Worm (Caenorhabditis elegans): ENCODE results near the gene str-136.

The str-136 gene

ce11 chrV:8268902-8269301, 9.8 kb downstream of the str-136 start, which contains the start of the genes asp-6 and asp-12 (continued):
- TF ChIP-seq rbr-2 (tag; optimal IDR thresholded peaks at IDR 0.05) (no peak), vab-7 (GFP tag; IDR thresholded peaks at IDR 0.05) (no peak), lin-29 (GFP tag; IDR thresholded peaks at IDR 0.05) (no peak), set-16 (GFP tag; IDR thresholded peaks at IDR 0.05) (no peak), fos-1 (tag; optimal IDR thresholded peaks at IDR 0.05) (no peak), Y5F2A.4 (GFP tag; optimal IDR thresholded peaks at IDR 0.05) (no peak), pqm-1 (tag; optimal IDR thresholded peaks at IDR 0.05) (peak; percentile 59), spr-3 (GFP tag; optimal IDR thresholded peaks at IDR 0.05) (no peak), mxl-3 (GFP tag; optimal IDR thresholded peaks at IDR 0.05) (no peak), hlh-30 (tag; optimal IDR thresholded peaks at IDR 0.05; ENCODE audit: insufficient read depth) (no peak), T20F7.1 (GFP tag; optimal IDR thresholded peaks at IDR 0.05) (no peak), lin-39 (tag; optimal IDR thresholded peaks at IDR 0.05) (no peak), nhr-28 (tag; optimal IDR thresholded peaks at IDR 0.05) (peak; percentile 80), daf-16 (GFP tag; optimal IDR thresholded peaks at IDR 0.05) (no peak), daf-16 (tag; optimal IDR thresholded peaks at IDR 0.05) (peak; percentile 64), aha-1 (tag) (no peak), attf-4 (tag; optimal IDR thresholded peaks at IDR 0.05) (no peak), jun-1 (tag; optimal IDR thresholded peaks at IDR 0.05) (no peak), dve-1 (tag; optimal IDR thresholded peaks at IDR 0.05; ENCODE audit: insufficient read depth) (peak; percentile 59), dmd-6 (GFP tag; IDR thresholded peaks at IDR 0.05) (peak; percentile 84), unc-62 (GFP tag; optimal IDR thresholded peaks at IDR 0.05 in 1 of 2) (peak in 1 of 2 experiments; percentile 12), unc-62 (tag; optimal IDR thresholded peaks at IDR 0.05) (no peak), ctbp-1 (GFP tag; IDR thresholded peaks at IDR 0.05) (no peak), Y48G9A.11 (GFP tag; IDR thresholded peaks at IDR 0.05) (no peak), zip-11 (GFP tag; IDR thresholded peaks at IDR 0.05) (no peak), zfp-3 (GFP tag; conservative IDR thresholded peaks at IDR 0.05) (no peak), tra-1 (GFP tag; IDR thresholded peaks at IDR 0.05) (no peak), ztf-7 (tag; optimal IDR thresholded peaks at IDR 0.05) (no peak), zag-1 (tag; optimal IDR thresholded peaks at IDR 0.05) (no peak), dmd-9 (GFP tag; IDR thresholded peaks at IDR 0.05) (no peak), nhr-102 (tag; optimal IDR thresholded peaks at IDR 0.05) (no peak), mdt-29 (GFP tag; IDR thresholded peaks at IDR 0.05) (peak; percentile 28; the same call in 1 of the 2 replicates)

ce11 chrV:8267275-8267674, 11.5 kb downstream of the str-136 start:
- TF ChIP-seq Y5F2A.4 (GFP tag; optimal IDR thresholded peaks at IDR 0.05) (no peak), lin-1 (GFP tag; IDR thresholded peaks at IDR 0.05) (0 out of 2 replicates have a peak, but pooled peaks have one; percentile 55), pqm-1 (tag; optimal IDR thresholded peaks at IDR 0.05) (peak; percentile 93), dmd-6 (GFP tag; IDR thresholded peaks at IDR 0.05) (peak; percentile 80), R02D3.7 (tag; optimal IDR thresholded peaks at IDR 0.05) (no peak), lir-3 (tag; optimal IDR thresholded peaks at IDR 0.05) (no peak), fos-1 (tag; optimal IDR thresholded peaks at IDR 0.05) (peak; percentile 31), mep-1 (tag; optimal IDR thresholded peaks at IDR 0.05) (peak; percentile 69), tag-97 (GFP tag; IDR thresholded peaks at IDR 0.05) (no peak), T26A8.4 (GFP tag; IDR thresholded peaks at IDR 0.05) (no peak), hlh-11 (tag; optimal IDR thresholded peaks at IDR 0.05) (peak; percentile 54), unc-62 (GFP tag; optimal IDR thresholded peaks at IDR 0.05 in 1 of 2) (peak in 1 of 2 experiments; percentile 41), unc-62 (tag; optimal IDR thresholded peaks at IDR 0.05) (no peak), nhr-48 (tag; optimal IDR thresholded peaks at IDR 0.05) (peak; percentile 28), nhr-10 (tag; optimal IDR thresholded peaks at IDR 0.05) (peak; percentile 32), daf-16 (GFP tag; optimal IDR thresholded peaks at IDR 0.05) (no peak), daf-16 (tag; optimal IDR thresholded peaks at IDR 0.05) (peak; percentile 67), mxl-3 (GFP tag; optimal IDR thresholded peaks at IDR 0.05) (no peak), nhr-77 (tag; optimal IDR thresholded peaks at IDR 0.05) (peak; percentile 92), nhr-28 (tag; optimal IDR thresholded peaks at IDR 0.05) (peak; percentile 75), fkh-10 (GFP tag; optimal IDR thresholded peaks at IDR 0.05) (no peak), daf-12 (tag; optimal IDR thresholded peaks at IDR 0.05) (no peak), T20F7.1 (GFP tag; optimal IDR thresholded peaks at IDR 0.05) (peak; percentile 40), dve-1 (tag; optimal IDR thresholded peaks at IDR 0.05; ENCODE audit: insufficient read depth) (peak; percentile 76), ztf-7 (tag; optimal IDR thresholded peaks at IDR 0.05) (peak; percentile 89), dmd-8 (GFP tag; IDR thresholded peaks at IDR 0.05) (no peak)

Measured in whole organism, L4 larva.